Worm (Caenorhabditis elegans) whole organism, L4 larva: ENCODE measurements around the gene str-149.

Source experiments
- ZK546.5 ChIP-seq, 2 experiments: sonication (generic microtip); optimal IDR thresholded peaks; 2 replicates each; lab custom pipeline; 2017; ENCODE audit warnings: missing biosample characterization in 2 of 2, missing genetic modification characterization in 2 of 2
- ctbp-1 ChIP-seq: fragments of 200-800 bp; sonication (Bioruptor generic); IDR thresholded peaks from 2 replicates; pipeline ENCODE4 v1.3.6; 2022; ENCODE audit warnings: missing genetic modification reagents, missing genetic modification characterization, missing compliant biosample characterization
- dpl-1 ChIP-seq: fragments of 150-350 bp; optimal IDR thresholded peaks from 2 replicates; lab custom pipeline; 2014; ENCODE audit warnings: missing biosample characterization, missing genetic modification reagents, missing genetic modification characterization
- duxl-1 ChIP-seq: sonication (generic microtip); optimal IDR thresholded peaks from 2 replicates; lab custom pipeline; 2016; ENCODE audit warnings: mild to moderate bottlenecking, missing genetic modification characterization, moderate library complexity, missing compliant biosample characterization; ENCODE audit not compliant: poor library complexity
- hif-1 ChIP-seq, 2 experiments: sonication (generic microtip); optimal IDR thresholded peaks; 2 replicates each; lab custom pipeline; 2016 to 2017; ENCODE audit warnings: missing compliant biosample characterization in 2 of 2, missing genetic modification characterization in 2 of 2, missing genetic modification reagents in 2 of 2, missing genotype in 2 of 2, mild to moderate bottlenecking in 1 of 2
- hlh-11 ChIP-seq: fragments of 200-800 bp; sonication (Bioruptor generic); optimal IDR thresholded peaks from 2 replicates; lab custom pipeline; 2018; ENCODE audit warnings: mild to moderate bottlenecking, missing genetic modification characterization, missing compliant biosample characterization
- lin-13 ChIP-seq: fragments of 150-350 bp; optimal IDR thresholded peaks from 2 replicates; lab custom pipeline; 2014; ENCODE audit warnings: missing biosample characterization, missing genetic modification reagents, missing genetic modification characterization
- lin-15B ChIP-seq: fragments of 150-350 bp; sonication (generic microtip); optimal IDR thresholded peaks from 3 replicates; lab custom pipeline; 2014; ENCODE audit warnings: missing biosample characterization, missing genetic modification characterization
- lin-38 ChIP-seq: fragments of 200-800 bp; sonication (Bioruptor generic); IDR thresholded peaks from 2 replicates; pipeline ENCODE4 v1.3.6; 2022; ENCODE audit warnings: missing genetic modification reagents, missing genetic modification characterization, missing compliant biosample characterization
- lsy-2 ChIP-seq, 2 experiments: fragments of 150-350 bp in 1 of 2; sonication (generic microtip) in 1 of 2; optimal IDR thresholded peaks; 2 replicates each; lab custom pipeline; 2014 to 2017; ENCODE audit warnings: missing biosample characterization in 2 of 2, missing genetic modification characterization in 2 of 2
- nhr-237 ChIP-seq: sonication (generic microtip); optimal IDR thresholded peaks from 2 replicates; lab custom pipeline; 2017; ENCODE audit warnings: missing biosample characterization, missing genetic modification characterization
- nhr-25 ChIP-seq: sonication (generic microtip); optimal IDR thresholded peaks from 2 replicates; lab custom pipeline; 2017; ENCODE audit warnings: missing genetic modification characterization, mild to moderate bottlenecking, missing compliant biosample characterization, antibody characterized with exemption, moderate library complexity, borderline replicate concordance; ENCODE audit not compliant: insufficient read depth
- unc-62 ChIP-seq, 3 experiments: fragments of 150-350 bp in 1 of 3; sonication (generic microtip); optimal IDR thresholded peaks in 2 of 3; peaks in 1 of 3; 1 replicate in 1 of 3; 2 replicates in 2 of 3; lab custom pipeline; 2014 to 2017; ENCODE audit warnings: missing biosample characterization in 3 of 3, missing genetic modification characterization in 3 of 3, missing genetic modification reagents in 3 of 3, missing genotype in 1 of 3
- ztf-11 ChIP-seq: fragments of 150-350 bp; optimal IDR thresholded peaks from 2 replicates; lab custom pipeline; 2014; ENCODE audit warnings: missing biosample characterization, missing genetic modification characterization

DNA sequence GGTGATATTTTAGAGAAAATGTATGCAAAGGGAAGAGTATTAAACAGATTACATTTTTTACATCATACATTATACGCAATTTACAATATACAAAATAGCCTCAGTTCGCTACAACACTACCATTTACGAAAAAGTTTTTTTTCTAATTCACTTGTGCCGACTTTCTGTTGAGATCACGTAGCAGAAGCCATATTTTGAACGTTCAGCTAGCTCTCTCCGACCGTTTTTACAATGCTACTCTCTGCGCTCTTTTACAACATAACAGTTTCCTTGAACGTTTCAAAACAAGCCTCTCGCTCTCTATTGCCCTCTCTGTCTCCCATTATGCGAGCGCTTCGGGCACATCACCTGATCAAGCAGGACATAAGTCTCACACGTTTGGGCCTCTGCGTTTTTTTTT, 29.8 kb downstream of the str-149 start, which contains the start of gene T03E6.8:
- TF ChIP-seq nhr-25 (tag; lab: Kevin White, UChicago), result no peak
- TF ChIP-seq lin-13 (GFP tag; lab: Kevin White, UChicago), result no peak
- TF ChIP-seq lsy-2 (tag; optimal IDR thresholded peaks at IDR 0.05; lab: Kevin White, UChicago), result no peak
- no peak for TF ChIP-seq unc-62 (GFP tag; optimal IDR thresholded peaks at IDR 0.05 in 1 of 2; lab: Kevin White, UChicago)
- no peak for TF ChIP-seq unc-62 (tag; optimal IDR thresholded peaks at IDR 0.05; lab: Kevin White, UChicago)
- TF ChIP-seq lin-38 (GFP tag; lab: Robert Waterston, UW), result no peak
- TF ChIP-seq hlh-11, result no peak
- no peak for TF ChIP-seq lin-15B (tag; lab: Kevin White, UChicago)
- TF ChIP-seq nhr-237 (tag; lab: Kevin White, UChicago), result no peak
- no peak for TF ChIP-seq ZK546.5 (tag; optimal IDR thresholded peaks at IDR 0.05; lab: Kevin White, UChicago)
- TF ChIP-seq hif-1 (tag; optimal IDR thresholded peaks at IDR 0.05; lab: Kevin White, UChicago), result no peak
- TF ChIP-seq ctbp-1 (GFP tag; lab: Robert Waterston, UW), result no peak
- no peak for TF ChIP-seq duxl-1
- TF ChIP-seq ztf-11 (tag; lab: Kevin White, UChicago), result no peak
- TF ChIP-seq dpl-1 (GFP tag; lab: Kevin White, UChicago), result no peak
